Worm (Caenorhabditis elegans): Measurements from ENCODE around the gene sip-1.

- TF ChIP-seq nhr-90 (tag; optimal IDR thresholded peaks at IDR 0.05) (peak; percentile 58), nhr-80 (tag; optimal IDR thresholded peaks at IDR 0.05) (no peak), F49E8.2 (tag; optimal IDR thresholded peaks at IDR 0.05; ENCODE audit: insufficient read depth) (peak; percentile 92), unc-130 (GFP tag; optimal IDR thresholded peaks at IDR 0.05) (peak; percentile 51), sptf-2 (GFP tag; optimal IDR thresholded peaks at IDR 0.05) (peak; percentile 52), dpff-1 (tag; optimal IDR thresholded peaks at IDR 0.05) (peak; percentile 64), chd-7 (tag; optimal IDR thresholded peaks at IDR 0.05) (no peak), madf-8 (GFP tag; conservative IDR thresholded peaks at IDR 0.05) (peak; percentile 70), unc-62 (GFP tag; optimal IDR thresholded peaks at IDR 0.05) (no peak)
Measured at ce11 chrIII:10505943-10506698, 480 bp downstream of the sip-1 start.
